Fruit fly (Drosophila melanogaster) whole organism, prepupa: ENCODE data around the gene GstZ1.

ENCODE experiments used
- Blimp-1 ChIP-seq: fragments of 200-800 bp; sonication (Bioruptor generic); optimal IDR thresholded peaks from 3 replicates; lab custom pipeline; 2017; ENCODE audit warnings: missing biosample characterization, missing genetic modification characterization, mild to moderate bottlenecking, moderate library complexity, missing genetic modification reagents
- CG10631 ChIP-seq: fragments of 200-800 bp; sonication (Bioruptor generic); optimal IDR thresholded peaks from 2 replicates; lab custom pipeline; 2016; ENCODE audit warnings: missing biosample characterization, missing genetic modification characterization
- CG10669 ChIP-seq: fragments of 200-800 bp; sonication (Bioruptor generic); optimal IDR thresholded peaks from 3 replicates; lab custom pipeline; 2018; ENCODE audit warnings: missing biosample characterization, mild to moderate bottlenecking, missing genetic modification characterization, moderate library complexity
- CG11294 ChIP-seq: fragments of 200-800 bp; sonication (Bioruptor generic); IDR thresholded peaks from 2 replicates; pipeline ENCODE4 v1.3.6; 2022; ENCODE audit warnings: missing biosample characterization, missing genetic modification characterization
- CG11762 ChIP-seq: fragments of 200-800 bp; sonication (Bioruptor generic); optimal IDR thresholded peaks from 3 replicates; lab custom pipeline; 2016; ENCODE audit warnings: missing biosample characterization, missing genetic modification characterization; ENCODE audit not compliant: insufficient read depth
- CG11902 ChIP-seq: fragments of 200-800 bp; sonication (Bioruptor generic); optimal IDR thresholded peaks from 3 replicates; lab custom pipeline; 2016; ENCODE audit warnings: missing biosample characterization, missing genetic modification characterization
- CG15336 ChIP-seq: fragments of 200-800 bp; sonication (Bioruptor generic); IDR thresholded peaks from 2 replicates; pipeline ENCODE4 v1.3.6; 2022; ENCODE audit warnings: missing biosample characterization, missing genetic modification characterization
- CG16779 ChIP-seq: fragments of 200-800 bp; sonication (Bioruptor generic); optimal IDR thresholded peaks from 3 replicates; lab custom pipeline; 2017; ENCODE audit warnings: missing biosample characterization, mild to moderate bottlenecking, missing genetic modification characterization
- CG32006 ChIP-seq: fragments of 200-800 bp; sonication (Bioruptor generic); optimal IDR thresholded peaks from 3 replicates; lab custom pipeline; 2017; ENCODE audit warnings: missing biosample characterization, mild to moderate bottlenecking, missing genetic modification characterization
- CG34406 ChIP-seq: fragments of 200-800 bp; sonication (Bioruptor generic); optimal IDR thresholded peaks from 3 replicates; lab custom pipeline; 2016; ENCODE audit warnings: missing biosample characterization, missing genetic modification characterization
- CG3919 ChIP-seq: fragments of 200-800 bp; sonication (Bioruptor generic); optimal IDR thresholded peaks from 3 replicates; lab custom pipeline; 2016; ENCODE audit warnings: missing biosample characterization, missing genetic modification characterization
- CG6163 ChIP-seq: fragments of 200-800 bp; sonication (Bioruptor generic); IDR thresholded peaks from 3 replicates; pipeline ENCODE4 v1.3.6; 2022; ENCODE audit warnings: missing biosample characterization, missing genetic modification characterization
- CG6276 ChIP-seq: fragments of 200-800 bp; sonication (Bioruptor generic); optimal IDR thresholded peaks from 2 replicates; lab custom pipeline; 2017; ENCODE audit warnings: missing biosample characterization, mild to moderate bottlenecking, missing genetic modification characterization
- CG6792 ChIP-seq: fragments of 200-800 bp; sonication (Bioruptor generic); optimal IDR thresholded peaks from 3 replicates; lab custom pipeline; 2016; ENCODE audit warnings: missing biosample characterization, missing genetic modification characterization
- CG6854 ChIP-seq: fragments of 200-800 bp; sonication (Bioruptor generic); optimal IDR thresholded peaks from 2 replicates; lab custom pipeline; 2017; ENCODE audit warnings: missing biosample characterization, mild to moderate bottlenecking, missing genetic modification characterization
- CG7368 ChIP-seq: fragments of 200-800 bp; sonication (Bioruptor generic); optimal IDR thresholded peaks from 3 replicates; lab custom pipeline; 2016; ENCODE audit warnings: missing biosample characterization, missing genetic modification characterization
- CG8119 ChIP-seq: fragments of 200-800 bp; sonication (Bioruptor generic); IDR thresholded peaks from 3 replicates; pipeline ENCODE4 v1.3.6; 2022; ENCODE audit warnings: missing biosample characterization, missing genetic modification characterization
- CG9139 ChIP-seq: fragments of 200-800 bp; sonication (Bioruptor generic); optimal IDR thresholded peaks from 3 replicates; lab custom pipeline; 2017; ENCODE audit warnings: missing biosample characterization, mild to moderate bottlenecking, missing genetic modification characterization
- Eip75B ChIP-seq: fragments of 200-800 bp; sonication (Bioruptor generic); optimal IDR thresholded peaks from 3 replicates; lab custom pipeline; 2016; ENCODE audit warnings: missing biosample characterization, missing genetic modification characterization
- Eip78C ChIP-seq: fragments of 200-800 bp; sonication (Bioruptor generic); peaks from one replicate; lab custom pipeline; 2016; ENCODE audit warnings: missing biosample characterization, missing genetic modification characterization
- Ets96B ChIP-seq: fragments of 200-800 bp; optimal IDR thresholded peaks from 2 replicates; lab custom pipeline; 2019; ENCODE audit warnings: missing biosample characterization, mild to moderate bottlenecking, missing genetic modification characterization, moderate library complexity
- Hr38 ChIP-seq: sonication (Bioruptor generic); optimal IDR thresholded peaks from 2 replicates; lab custom pipeline; 2016; ENCODE audit warnings: missing biosample characterization, missing genetic modification characterization
- Hr4 ChIP-seq: fragments of 200-800 bp; sonication (Bioruptor generic); optimal IDR thresholded peaks from 3 replicates; lab custom pipeline; 2016; ENCODE audit warnings: missing biosample characterization, missing genetic modification characterization
- OdsH ChIP-seq: fragments of 200-800 bp; sonication (Bioruptor generic); optimal IDR thresholded peaks from 3 replicates; lab custom pipeline; 2016; ENCODE audit warnings: missing biosample characterization, missing genetic modification characterization
- Smox ChIP-seq: fragments of 200-800 bp; sonication (Bioruptor generic); optimal IDR thresholded peaks from 3 replicates; lab custom pipeline; 2016; ENCODE audit warnings: missing biosample characterization, missing genetic modification characterization
- Sox102F ChIP-seq: fragments of 200-800 bp; sonication (Bioruptor generic); optimal IDR thresholded peaks from 2 replicates; lab custom pipeline; 2016; ENCODE audit warnings: missing biosample characterization, mild to moderate bottlenecking, missing genetic modification characterization
- Sox14 ChIP-seq: fragments of 200-800 bp; sonication (Bioruptor generic); optimal IDR thresholded peaks from 3 replicates; lab custom pipeline; 2016; ENCODE audit warnings: missing biosample characterization, missing genetic modification characterization
- Sox15 ChIP-seq: fragments of 200-800 bp; sonication (Bioruptor generic); optimal IDR thresholded peaks from 3 replicates; lab custom pipeline; 2016; ENCODE audit warnings: missing biosample characterization, missing genetic modification characterization
- achi ChIP-seq: fragments of 200-800 bp; sonication (Bioruptor generic); optimal IDR thresholded peaks from 3 replicates; lab custom pipeline; 2016; ENCODE audit warnings: missing biosample characterization, missing genetic modification characterization
- acj6 ChIP-seq: fragments of 200-800 bp; sonication (Bioruptor generic); optimal IDR thresholded peaks from 3 replicates; lab custom pipeline; 2016; ENCODE audit warnings: missing biosample characterization, missing genetic modification characterization
- dac ChIP-seq: fragments of 200-800 bp; sonication (Bioruptor generic); optimal IDR thresholded peaks from 2 replicates; lab custom pipeline; 2017; ENCODE audit warnings: missing biosample characterization, mild to moderate bottlenecking, missing genetic modification characterization
- eg ChIP-seq: fragments of 200-800 bp; sonication (Bioruptor generic); IDR thresholded peaks from 3 replicates; pipeline ENCODE4 v1.3.6; 2022; ENCODE audit warnings: missing biosample characterization, missing genetic modification characterization
- fkh ChIP-seq: fragments of 200-800 bp; sonication (Bioruptor generic); optimal IDR thresholded peaks from 3 replicates; lab custom pipeline; 2017; ENCODE audit warnings: missing biosample characterization, mild to moderate bottlenecking, missing genetic modification characterization, moderate library complexity
- net ChIP-seq: fragments of 200-800 bp; sonication (Bioruptor generic); optimal IDR thresholded peaks from 3 replicates; lab custom pipeline; 2016; ENCODE audit warnings: missing biosample characterization, missing genetic modification characterization
- pdm3 ChIP-seq: fragments of 200-800 bp; sonication (Bioruptor generic); optimal IDR thresholded peaks from 3 replicates; lab custom pipeline; 2016; ENCODE audit warnings: missing biosample characterization, missing genetic modification characterization
- salr ChIP-seq, 2 experiments: fragments of 200-800 bp; sonication (Bioruptor generic); optimal IDR thresholded peaks; 3 replicates each; lab custom pipeline; 2016 to 2018; ENCODE audit warnings: missing biosample characterization in 2 of 2, missing genetic modification characterization in 2 of 2, mild to moderate bottlenecking in 1 of 2
- spab ChIP-seq: fragments of 200-800 bp; sonication (Bioruptor generic); optimal IDR thresholded peaks from 2 replicates; lab custom pipeline; 2017; ENCODE audit warnings: missing biosample characterization, mild to moderate bottlenecking, missing genetic modification characterization, missing genetic modification reagents
- svp ChIP-seq: fragments of 200-800 bp; sonication (Bioruptor generic); peaks from one replicate; lab custom pipeline; 2016; ENCODE audit warnings: missing biosample characterization, missing genetic modification characterization
- vri ChIP-seq: fragments of 200-800 bp; sonication (Bioruptor generic); optimal IDR thresholded peaks from 3 replicates; lab custom pipeline; 2016; ENCODE audit warnings: missing biosample characterization, mild to moderate bottlenecking, missing genetic modification characterization

The GstZ1 gene

dm6 chr3R:9428189-9428699, 28.1 kb downstream of the GstZ1 start (continued):
- no peak for TF ChIP-seq Sox14 (GFP tag; lab: Kevin White, UChicago)
- no peak for TF ChIP-seq CG6792 (GFP tag; lab: Kevin White, UChicago)
- TF ChIP-seq achi (GFP tag; lab: Kevin White, UChicago): peak; percentile 50
- TF ChIP-seq CG11762 (GFP tag; lab: Kevin White, UChicago): peak; percentile 51
- peak; percentile 95 for TF ChIP-seq fkh (GFP tag; lab: Kevin White, UChicago)
- peak; percentile 41 for TF ChIP-seq Sox102F (GFP tag; lab: Kevin White, UChicago)
- peak; percentile 88 for TF ChIP-seq CG6163
- TF ChIP-seq OdsH: no peak
- TF ChIP-seq CG16779 (tag; lab: Kevin White, UChicago): peak; percentile 70
- no peak for TF ChIP-seq Sox15 (GFP tag; lab: Kevin White, UChicago)
- TF ChIP-seq dac (GFP tag; lab: Kevin White, UChicago): peak; percentile 11
- TF ChIP-seq Eip75B (GFP tag; lab: Kevin White, UChicago): peak; percentile 8
- TF ChIP-seq Smox (GFP tag; lab: Kevin White, UChicago): no peak
- peak; percentile 53 for TF ChIP-seq CG3919
- no peak for TF ChIP-seq Blimp-1 (GFP tag; lab: Kevin White, UChicago)
- TF ChIP-seq net (GFP tag; lab: Kevin White, UChicago): peak; percentile 24

- TF ChIP-seq CG6854 (GFP tag; lab: Kevin White, UChicago) (no peak), dac (GFP tag; lab: Kevin White, UChicago) (no peak), CG10631 (GFP tag; lab: Kevin White, UChicago) (no peak), svp (GFP tag; lab: Kevin White, UChicago) (no peak), fkh (GFP tag; lab: Kevin White, UChicago) (peak; percentile 61)
Observed at dm6 chr3R:9427328-9427727, 29.0 kb downstream of the GstZ1 start.

DNA sequence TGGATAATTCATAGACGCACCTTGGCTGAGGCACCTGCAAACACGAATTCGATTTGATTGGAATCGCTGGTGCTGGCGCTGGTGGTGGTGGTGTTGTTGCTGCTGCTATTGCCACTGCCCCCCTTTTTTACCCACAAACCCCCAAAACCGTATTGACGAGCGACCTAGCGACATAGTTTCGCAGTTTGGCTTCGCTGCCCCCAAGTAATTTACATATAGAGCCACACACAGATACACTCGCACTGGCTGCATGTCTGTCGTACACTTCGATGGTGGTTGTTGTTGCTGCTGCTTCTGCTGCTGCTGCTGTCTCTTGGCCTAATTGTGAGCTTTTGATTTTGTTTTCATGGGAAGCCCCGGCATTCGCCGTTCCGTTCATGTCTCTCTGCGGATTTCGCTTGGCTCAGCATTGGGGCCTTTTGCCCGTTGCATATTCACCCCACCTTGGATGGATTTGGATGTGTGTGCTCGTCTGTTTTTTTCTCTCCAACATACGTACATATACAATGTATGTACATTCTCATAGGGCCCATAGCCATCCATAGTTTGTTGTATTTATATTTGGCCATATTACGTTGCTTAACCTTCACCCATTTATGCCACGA, 32.2 kb downstream of the GstZ1 start:
- TF ChIP-seq CG8119 (GFP tag; lab: Robert Waterston, UW) (0 out of 3 replicates have a peak, but pooled peaks have one; percentile 21), CG15336 (no peak)

dm6 chr3R:9422338-9422737, 34.0 kb downstream of the GstZ1 start:
- peak; percentile 14 for TF ChIP-seq CG16779 (tag; lab: Kevin White, UChicago)
- peak; percentile 27 for TF ChIP-seq vri (GFP tag; lab: Kevin White, UChicago)
- peak; percentile 54 for TF ChIP-seq Eip78C (GFP tag; lab: Kevin White, UChicago)
- no peak for TF ChIP-seq CG10669 (GFP tag; lab: Kevin White, UChicago)
- TF ChIP-seq, all 60 proteins: peak for 3

DNA sequence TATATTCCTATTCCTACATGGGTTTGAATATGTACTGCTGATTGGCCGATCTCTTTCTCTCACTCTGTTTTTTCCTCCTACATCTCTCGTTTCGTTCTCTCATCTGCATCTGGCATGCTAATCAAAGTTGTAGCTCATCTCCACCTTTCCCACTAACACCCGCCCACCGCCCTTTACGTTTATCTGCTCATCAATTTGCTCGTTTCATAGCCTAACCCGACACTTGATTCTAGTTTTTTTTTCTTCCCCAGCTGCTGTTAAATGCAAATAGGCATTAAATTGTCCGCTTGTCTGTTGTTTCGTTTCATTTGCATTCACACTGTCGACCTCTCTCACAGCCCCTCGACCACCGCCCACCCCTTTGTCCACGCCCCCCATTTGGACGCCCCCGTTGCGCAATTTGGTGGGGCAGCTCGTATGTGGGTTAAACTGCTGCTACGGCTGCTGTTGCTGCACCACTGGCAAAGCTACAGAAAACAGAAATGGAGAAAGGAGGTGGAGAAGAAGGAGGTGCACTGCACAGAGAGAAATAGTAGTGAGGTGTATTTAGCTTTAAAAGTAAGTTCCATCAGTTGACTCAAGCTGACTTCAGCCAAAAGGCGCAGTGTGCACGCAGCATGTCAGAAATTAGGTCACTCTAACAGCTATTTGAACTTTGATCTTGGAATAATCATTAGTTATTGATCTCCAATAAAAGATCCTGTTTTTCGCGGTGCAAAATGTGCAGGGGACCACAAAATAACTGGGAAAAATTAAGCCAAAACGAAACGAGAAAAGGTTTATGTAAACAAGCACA, 35.7 kb downstream of the GstZ1 start:
- TF ChIP-seq pdm3 (peak; percentile 42), CG15336 (peak; percentile 66), salr (GFP tag; optimal IDR thresholded peaks at IDR 0.05; lab: Kevin White, UChicago) (peak in 1 of 2 experiments; percentile 14), svp (GFP tag; lab: Kevin White, UChicago) (peak; percentile 74), achi (GFP tag; lab: Kevin White, UChicago) (peak; percentile 33), CG6276 (GFP tag; lab: Kevin White, UChicago) (peak; percentile 58), CG16779 (tag; lab: Kevin White, UChicago) (no peak), Ets96B (tag; lab: Kevin White, UChicago) (peak; percentile 0), Eip75B (GFP tag; lab: Kevin White, UChicago) (peak; percentile 31), acj6 (GFP tag; lab: Kevin White, UChicago) (peak; percentile 28), dac (GFP tag; lab: Kevin White, UChicago) (peak; percentile 47), CG3919 (peak; percentile 37), Hr4 (peak; percentile 68), Sox102F (GFP tag; lab: Kevin White, UChicago) (no peak), eg (GFP tag; lab: Robert Waterston, UW) (peak; percentile 80; the same call in 2 of the 3 replicates), CG6163 (peak; percentile 45; the same call in 1 of the 3 replicates), CG34406 (peak; percentile 36), CG9139 (GFP tag; lab: Kevin White, UChicago) (no peak), spab (GFP tag; lab: Kevin White, UChicago) (no peak), Sox15 (GFP tag; lab: Kevin White, UChicago) (peak; percentile 8), CG7368 (GFP tag; lab: Kevin White, UChicago) (peak; percentile 41), CG11294 (peak; percentile 50; the same call in 1 of the 2 replicates), Hr38 (GFP tag; lab: Kevin White, UChicago) (no peak), CG32006 (GFP tag; lab: Kevin White, UChicago) (peak; percentile 73), CG11902 (GFP tag; lab: Kevin White, UChicago) (peak; percentile 8)
